Worm (Caenorhabditis elegans) whole organism, late embryonic: Measurements from ENCODE around the gene fbxl-3.

Experiments used
- C08G9.2 ChIP-seq: sonication (generic microtip); optimal IDR thresholded peaks from 2 replicates; lab custom pipeline; 2016; ENCODE audit warnings: mild to moderate bottlenecking, missing genetic modification characterization, moderate library complexity, missing compliant biosample characterization
- F13H6.1 ChIP-seq: sonication (generic microtip); optimal IDR thresholded peaks from 2 replicates; lab custom pipeline; 2016; ENCODE audit warnings: missing genetic modification characterization, missing compliant biosample characterization
- T23F11.4 ChIP-seq: fragments of 200-800 bp; sonication (Bioruptor generic); optimal IDR thresholded peaks from 2 replicates; lab custom pipeline; 2018; ENCODE audit warnings: mild to moderate bottlenecking, missing genetic modification characterization, missing compliant biosample characterization
- Y22D7AL.16 ChIP-seq: sonication (generic microtip); optimal IDR thresholded peaks from 2 replicates; lab custom pipeline; 2016; ENCODE audit warnings: missing genetic modification characterization, missing compliant biosample characterization
- ama-1 ChIP-seq: fragments of 150-350 bp; optimal IDR thresholded peaks from 2 replicates; lab custom pipeline; 2014
- ceh-14 ChIP-seq: sonication (generic microtip); optimal IDR thresholded peaks from 2 replicates; lab custom pipeline; 2016; ENCODE audit warnings: missing genotype, missing genetic modification characterization, missing compliant biosample characterization
- ceh-18 ChIP-seq: sonication (generic microtip); optimal IDR thresholded peaks from 2 replicates; lab custom pipeline; 2016; ENCODE audit warnings: missing genetic modification characterization, missing compliant biosample characterization
- ceh-19 ChIP-seq: fragments of 200-800 bp; sonication (Bioruptor generic); optimal IDR thresholded peaks from 2 replicates; lab custom pipeline; 2018; ENCODE audit warnings: mild to moderate bottlenecking, missing genetic modification characterization, missing compliant biosample characterization
- ceh-2 ChIP-seq: sonication (generic microtip); optimal IDR thresholded peaks from 2 replicates; lab custom pipeline; 2016; ENCODE audit warnings: missing genotype, missing genetic modification characterization, missing compliant biosample characterization
- ceh-22 ChIP-seq: sonication (generic microtip); optimal IDR thresholded peaks from 2 replicates; lab custom pipeline; 2017; ENCODE audit warnings: missing biosample characterization, missing genetic modification characterization
- ceh-30 ChIP-seq: fragments of 150-350 bp; optimal IDR thresholded peaks from 2 replicates; lab custom pipeline; 2014; ENCODE audit warnings: missing biosample characterization, missing genetic modification characterization
- ceh-34 ChIP-seq: sonication (generic microtip); optimal IDR thresholded peaks from 2 replicates; lab custom pipeline; 2016; ENCODE audit warnings: mild to moderate bottlenecking, missing genetic modification characterization, missing compliant biosample characterization
- ceh-48 ChIP-seq: sonication (generic microtip); optimal IDR thresholded peaks from 2 replicates; lab custom pipeline; 2016; ENCODE audit warnings: missing genetic modification characterization, inconsistent platforms, missing compliant biosample characterization
- ceh-6 ChIP-seq: fragments of 200-800 bp; sonication (Bioruptor generic); optimal IDR thresholded peaks from 2 replicates; lab custom pipeline; 2018; ENCODE audit warnings: mild to moderate bottlenecking, missing genetic modification characterization, missing compliant biosample characterization
- ceh-9 ChIP-seq: sonication (generic microtip); optimal IDR thresholded peaks from 2 replicates; lab custom pipeline; 2016; ENCODE audit warnings: mild to moderate bottlenecking, missing genetic modification characterization, inconsistent platforms, missing compliant biosample characterization
- dmd-4 ChIP-seq: sonication (generic microtip); optimal IDR thresholded peaks from 2 replicates; lab custom pipeline; 2016; ENCODE audit warnings: borderline replicate concordance, missing genetic modification characterization, missing compliant biosample characterization
- dve-1 ChIP-seq: sonication (generic microtip); optimal IDR thresholded peaks from 2 replicates; lab custom pipeline; 2017; ENCODE audit warnings: antibody characterized with exemption, mild to moderate bottlenecking, missing genetic modification characterization, missing compliant biosample characterization
- elt-2 ChIP-seq: sonication (generic microtip); optimal IDR thresholded peaks from 2 replicates; lab custom pipeline; 2016; ENCODE audit warnings: missing genetic modification reagents, missing genetic modification characterization, missing compliant biosample characterization
- elt-4 ChIP-seq: sonication (generic microtip); optimal IDR thresholded peaks from 2 replicates; lab custom pipeline; 2016; ENCODE audit warnings: missing genetic modification characterization, missing compliant biosample characterization
- ets-4 ChIP-seq: sonication (generic microtip); optimal IDR thresholded peaks from 2 replicates; lab custom pipeline; 2016; ENCODE audit warnings: missing genetic modification characterization, missing compliant biosample characterization
- eyg-1 ChIP-seq: sonication (generic microtip); optimal IDR thresholded peaks from 2 replicates; lab custom pipeline; 2016; ENCODE audit warnings: missing genotype, missing genetic modification characterization, missing compliant biosample characterization
- fkh-10 ChIP-seq: fragments of 150-350 bp; optimal IDR thresholded peaks from 2 replicates; lab custom pipeline; 2014; ENCODE audit warnings: missing biosample characterization, missing genetic modification reagents, missing genetic modification characterization
- gmeb-2 ChIP-seq: sonication (generic microtip); optimal IDR thresholded peaks from 2 replicates; lab custom pipeline; 2016; ENCODE audit warnings: missing genetic modification characterization, inconsistent platforms, missing compliant biosample characterization
- hlh-6 ChIP-seq: sonication (generic microtip); optimal IDR thresholded peaks from 2 replicates; lab custom pipeline; 2016; ENCODE audit warnings: missing genotype, missing genetic modification characterization, missing compliant biosample characterization
- madf-2 ChIP-seq: sonication (generic microtip); optimal IDR thresholded peaks from 2 replicates; lab custom pipeline; 2017; ENCODE audit warnings: missing genetic modification characterization, missing compliant biosample characterization
- nfya-1 ChIP-seq: sonication (generic microtip); optimal IDR thresholded peaks from 2 replicates; lab custom pipeline; 2017; ENCODE audit warnings: missing genetic modification characterization, mild to moderate bottlenecking, missing compliant biosample characterization, antibody characterized with exemption, moderate library complexity
- nhr-11 ChIP-seq: fragments of 150-350 bp; optimal IDR thresholded peaks from 2 replicates; lab custom pipeline; 2014; ENCODE audit warnings: missing biosample characterization, missing genetic modification characterization
- nhr-232 ChIP-seq: sonication (generic microtip); optimal IDR thresholded peaks from 2 replicates; lab custom pipeline; 2016; ENCODE audit warnings: missing genetic modification characterization, missing compliant biosample characterization
- npax-4 ChIP-seq: sonication (generic microtip); optimal IDR thresholded peaks from 2 replicates; lab custom pipeline; 2016; ENCODE audit warnings: missing genetic modification characterization, missing compliant biosample characterization
- odd-2 ChIP-seq: sonication (generic microtip); optimal IDR thresholded peaks from 2 replicates; lab custom pipeline; 2017; ENCODE audit warnings: antibody characterized with exemption, mild to moderate bottlenecking, missing genetic modification characterization, missing compliant biosample characterization
- pag-3 ChIP-seq: sonication (generic microtip); optimal IDR thresholded peaks from 2 replicates; lab custom pipeline; 2016; ENCODE audit warnings: missing compliant biosample characterization, missing genetic modification characterization, borderline replicate concordance
- pat-9 ChIP-seq: fragments of 200-800 bp; sonication (Bioruptor generic); optimal IDR thresholded peaks from 2 replicates; lab custom pipeline; 2018; ENCODE audit warnings: mild to moderate bottlenecking, missing genetic modification characterization, moderate library complexity, missing compliant biosample characterization
- pax-1 ChIP-seq: fragments of 150-350 bp; optimal IDR thresholded peaks from 2 replicates; lab custom pipeline; 2014; ENCODE audit warnings: missing biosample characterization, missing genetic modification characterization
- pha-2 ChIP-seq: sonication (generic microtip); optimal IDR thresholded peaks from 2 replicates; lab custom pipeline; 2017; ENCODE audit warnings: mild to moderate bottlenecking, missing genetic modification characterization, missing compliant biosample characterization
- pros-1 ChIP-seq: fragments of 150-350 bp; optimal IDR thresholded peaks from 2 replicates; lab custom pipeline; 2014; ENCODE audit warnings: missing biosample characterization, missing genetic modification reagents, missing genetic modification characterization
- rnt-1 ChIP-seq: sonication (generic microtip); optimal IDR thresholded peaks from 2 replicates; lab custom pipeline; 2016; ENCODE audit warnings: missing genetic modification characterization, missing compliant biosample characterization
- sdc-2 ChIP-seq: sonication (generic microtip); optimal IDR thresholded peaks from 2 replicates; lab custom pipeline; 2016; ENCODE audit warnings: missing genotype, missing genetic modification characterization, missing compliant biosample characterization
- sox-2 ChIP-seq: fragments of 200-800 bp; sonication (Bioruptor generic); IDR thresholded peaks from 2 replicates; pipeline ENCODE4 v1.3.6; 2022; ENCODE audit warnings: missing genetic modification reagents, missing genetic modification characterization, missing compliant biosample characterization
- syd-9 ChIP-seq: sonication (generic microtip); optimal IDR thresholded peaks from 2 replicates; lab custom pipeline; 2016; ENCODE audit warnings: mild to moderate bottlenecking, missing genetic modification characterization, moderate library complexity, missing compliant biosample characterization
- tbx-2 ChIP-seq: sonication (generic microtip); optimal IDR thresholded peaks from 2 replicates; lab custom pipeline; 2016; ENCODE audit warnings: missing genetic modification characterization, missing compliant biosample characterization
- tbx-7 ChIP-seq: sonication (generic microtip); optimal IDR thresholded peaks from 2 replicates; lab custom pipeline; 2016; ENCODE audit warnings: missing genotype, missing genetic modification characterization, missing compliant biosample characterization
- ttx-3 ChIP-seq: sonication (generic microtip); optimal IDR thresholded peaks from 2 replicates; lab custom pipeline; 2016; ENCODE audit warnings: missing genetic modification reagents, missing genetic modification characterization, missing compliant biosample characterization
- unc-3 ChIP-seq, 2 experiments: fragments of 200-800 bp in 1 of 2; sonication (Bioruptor generic) in 1 of 2; sonication (generic microtip) in 1 of 2; conservative IDR thresholded peaks in 1 of 2; optimal IDR thresholded peaks in 1 of 2; 2 replicates each; pipeline versions ENCODE4 v1.3.6 to Lab custom; 2016 to 2022; ENCODE audit warnings: missing compliant biosample characterization in 2 of 2, missing genetic modification characterization in 2 of 2, missing genetic modification reagents in 1 of 2
- unc-55 ChIP-seq: sonication (generic microtip); optimal IDR thresholded peaks from 2 replicates; lab custom pipeline; 2017; ENCODE audit warnings: missing biosample characterization, missing genetic modification reagents, missing genetic modification characterization
- unc-86 ChIP-seq: sonication (generic microtip); optimal IDR thresholded peaks from 2 replicates; lab custom pipeline; 2016; ENCODE audit warnings: missing genetic modification characterization, missing compliant biosample characterization
- zip-5 ChIP-seq: sonication (generic microtip); optimal IDR thresholded peaks from 2 replicates; lab custom pipeline; 2016; ENCODE audit warnings: missing genetic modification characterization, missing compliant biosample characterization

The fbxl-3 gene

ce11 chrII:5387217-5387616, 11.5 kb downstream of the fbxl-3 start, which contains the start of gene ccpp-6:
TSS of gene ccpp-6 (minus strand) at chrII:5387317.
- TF ChIP-seq pag-3 (tag; lab: Kevin White, UChicago) = no peak
- no peak for TF ChIP-seq npax-4 (tag; lab: Kevin White, UChicago)
- no peak for TF ChIP-seq T23F11.4 (GFP tag; lab: Kevin White, UChicago)
- no peak for TF ChIP-seq ceh-2 (tag; lab: Kevin White, UChicago)
- TF ChIP-seq ceh-22 (tag; lab: Kevin White, UChicago) = no peak
- no peak for TF ChIP-seq nhr-232 (tag; lab: Kevin White, UChicago)
- TF ChIP-seq ceh-30 (tag; lab: Kevin White, UChicago) = no peak
- TF ChIP-seq sdc-2 (tag; lab: Kevin White, UChicago) = no peak
- TF ChIP-seq C08G9.2 (tag; lab: Kevin White, UChicago) = no peak
- TF ChIP-seq ceh-48 (tag; lab: Kevin White, UChicago) = no peak
- TF ChIP-seq eyg-1 (tag; lab: Kevin White, UChicago) = no peak
- no peak for TF ChIP-seq ets-4
- TF ChIP-seq ceh-19 (GFP tag; lab: Kevin White, UChicago) = no peak

DNA sequence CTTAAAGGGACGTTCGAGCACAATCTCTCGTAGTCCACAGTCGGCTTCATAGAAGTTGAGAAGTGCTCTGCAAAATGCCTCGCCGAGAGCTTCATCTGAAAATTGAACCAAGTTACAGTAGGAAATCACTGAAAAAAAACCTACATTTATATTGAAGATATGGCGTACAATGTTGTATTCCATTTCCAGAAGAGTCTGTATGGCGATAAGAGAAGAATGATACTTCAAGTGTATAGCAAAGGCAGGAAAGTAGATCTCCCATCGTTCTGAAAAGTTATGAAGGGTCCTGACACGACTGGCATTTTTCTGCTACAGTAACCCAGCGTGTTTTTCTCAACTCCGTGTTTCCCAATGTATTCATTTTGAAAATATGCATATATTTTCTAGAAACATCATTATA, 14.4 kb downstream of the fbxl-3 start:
- TF ChIP-seq zip-5 (tag; lab: Kevin White, UChicago) = no peak
- TF ChIP-seq pros-1 (tag; lab: Kevin White, UChicago) = no peak

- peak; percentile 26 for TF ChIP-seq pax-1
- TF ChIP-seq F13H6.1 (tag; lab: Kevin White, UChicago) = no peak
- no peak for TF ChIP-seq Y22D7AL.16 (tag; lab: Kevin White, UChicago)
- no peak for TF ChIP-seq odd-2 (tag; lab: Kevin White, UChicago)
- no peak for TF ChIP-seq sdc-2 (tag; lab: Kevin White, UChicago)
- TF ChIP-seq ceh-9 (tag; lab: Kevin White, UChicago) = no peak
- no peak for TF ChIP-seq fkh-10 (GFP tag; lab: Kevin White, UChicago)
- peak; percentile 43 for TF ChIP-seq ama-1
- TF ChIP-seq madf-2 (tag; lab: Kevin White, UChicago) = no peak
- no peak for TF ChIP-seq unc-86 (tag; lab: Kevin White, UChicago)
- TF ChIP-seq ceh-19 (GFP tag; lab: Kevin White, UChicago) = no peak
- TF ChIP-seq pag-3 (tag; lab: Kevin White, UChicago) = no peak
- no peak for TF ChIP-seq ceh-6
- no peak for TF ChIP-seq C08G9.2 (tag; lab: Kevin White, UChicago)
- TF ChIP-seq elt-2 = peak; percentile 74
- no peak for TF ChIP-seq elt-4 (tag; lab: Kevin White, UChicago)
- TF ChIP-seq ets-4 = no peak
- no peak for TF ChIP-seq rnt-1 (tag; lab: Kevin White, UChicago)
- TF ChIP-seq eyg-1 (tag; lab: Kevin White, UChicago) = no peak
- no peak for TF ChIP-seq ceh-48 (tag; lab: Kevin White, UChicago)
- no peak for TF ChIP-seq syd-9 (tag; lab: Kevin White, UChicago)
- TF ChIP-seq tbx-2 (tag; lab: Kevin White, UChicago) = peak; percentile 14
- no peak for TF ChIP-seq pros-1 (tag; lab: Kevin White, UChicago)
- TF ChIP-seq tbx-7 (tag; lab: Kevin White, UChicago) = no peak
- no peak for TF ChIP-seq pat-9 (tag; lab: Kevin White, UChicago)
- TF ChIP-seq unc-55 (GFP tag; lab: Kevin White, UChicago) = no peak
- TF ChIP-seq unc-3 (GFP tag; conservative IDR thresholded peaks at IDR 0.05; lab: Robert Waterston, UW) = no peak
- no peak for TF ChIP-seq unc-3 (tag; optimal IDR thresholded peaks at IDR 0.05; lab: Kevin White, UChicago)
- no peak for TF ChIP-seq ceh-14 (tag; lab: Kevin White, UChicago)
- TF ChIP-seq nfya-1 (tag; lab: Kevin White, UChicago) = peak; percentile 34
- no peak for TF ChIP-seq dmd-4 (tag; lab: Kevin White, UChicago)
- no peak for TF ChIP-seq gmeb-2 (tag; lab: Kevin White, UChicago)
- no peak for TF ChIP-seq sox-2 (GFP tag; lab: Robert Waterston, UW)
- TF ChIP-seq hlh-6 (tag; lab: Kevin White, UChicago) = no peak
- TF ChIP-seq ttx-3 = no peak
- peak; percentile 26 for TF ChIP-seq T23F11.4 (GFP tag; lab: Kevin White, UChicago)
- no peak for TF ChIP-seq nhr-11 (tag; lab: Kevin White, UChicago)
- TF ChIP-seq ceh-2 (tag; lab: Kevin White, UChicago) = peak; percentile 9
- no peak for TF ChIP-seq nhr-232 (tag; lab: Kevin White, UChicago)
- peak; percentile 4 for TF ChIP-seq dve-1 (tag; lab: Kevin White, UChicago)
- TF ChIP-seq ceh-18 (tag; lab: Kevin White, UChicago) = no peak
- TF ChIP-seq ceh-34 = no peak
- no peak for TF ChIP-seq npax-4 (tag; lab: Kevin White, UChicago)
- TF ChIP-seq pha-2 (tag; lab: Kevin White, UChicago) = no peak
Observed at ce11 chrII:5379614-5380077, 19.1 kb downstream of the fbxl-3 start, which contains the start of gene pkc-3. TSS of gene pkc-3 (plus strand) at chrII:5380027.
